Fruit fly (Drosophila melanogaster): ENCODE data around the gene gkt.

gkt gene

DNA sequence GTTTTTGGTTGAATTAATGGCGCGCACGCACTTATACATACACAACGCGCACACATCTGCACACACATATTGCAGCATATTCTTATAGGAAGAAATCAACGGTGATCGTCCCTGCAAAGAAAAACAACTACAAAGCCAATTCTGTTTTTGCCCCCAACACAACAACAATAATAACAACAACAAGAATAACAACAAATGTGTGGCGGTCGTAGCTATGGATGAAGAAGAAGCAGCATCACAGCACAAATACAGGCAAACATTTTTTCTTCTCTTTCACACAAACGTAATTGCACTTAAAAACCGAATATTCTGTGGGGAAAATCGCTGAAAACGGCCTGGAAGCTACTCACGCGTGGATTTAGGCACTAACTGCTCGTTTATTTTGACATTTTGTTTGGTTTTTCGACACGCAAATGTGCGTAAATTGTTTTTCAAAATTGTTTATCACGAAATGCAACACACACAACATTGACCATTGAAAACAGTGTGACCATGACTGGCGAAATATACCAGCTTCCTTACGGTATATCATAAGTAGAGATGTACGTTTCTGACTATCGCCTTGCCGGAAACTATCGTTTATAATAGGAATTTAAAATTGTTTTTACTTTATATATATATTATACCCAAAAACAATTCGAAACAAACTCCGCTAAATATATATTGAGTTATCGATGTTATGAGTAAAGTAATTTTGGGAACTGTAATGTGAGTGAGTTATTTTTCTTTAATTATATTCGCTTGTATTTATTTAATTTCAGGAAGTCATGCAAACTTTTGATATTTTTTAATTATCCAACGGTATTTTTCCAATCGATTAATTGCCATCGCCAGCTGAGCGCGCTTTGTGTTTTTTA lies at the start of gene gkt, which contains the start of gene Mad:
gkt (plus strand) TSS at position 807 of the 857 bp plus-strand sequence.
Mad (minus strand) TSS at position 500 of the 857 bp plus-strand sequence.
- TF ChIP-seq psq (optimal IDR thresholded peaks at IDR 0.05) = no peak
- TF ChIP-seq insv (optimal IDR thresholded peaks at IDR 0.05) = no peak
- no peak for TF ChIP-seq ttk (optimal IDR thresholded peaks at IDR 0.05)
- no peak for TF ChIP-seq Sin3A (optimal IDR thresholded peaks at IDR 0.05)
- no peak for TF ChIP-seq h (optimal IDR thresholded peaks at IDR 0.05)
- no peak for TF ChIP-seq Myc (optimal IDR thresholded peaks at IDR 0.05)

DNA sequence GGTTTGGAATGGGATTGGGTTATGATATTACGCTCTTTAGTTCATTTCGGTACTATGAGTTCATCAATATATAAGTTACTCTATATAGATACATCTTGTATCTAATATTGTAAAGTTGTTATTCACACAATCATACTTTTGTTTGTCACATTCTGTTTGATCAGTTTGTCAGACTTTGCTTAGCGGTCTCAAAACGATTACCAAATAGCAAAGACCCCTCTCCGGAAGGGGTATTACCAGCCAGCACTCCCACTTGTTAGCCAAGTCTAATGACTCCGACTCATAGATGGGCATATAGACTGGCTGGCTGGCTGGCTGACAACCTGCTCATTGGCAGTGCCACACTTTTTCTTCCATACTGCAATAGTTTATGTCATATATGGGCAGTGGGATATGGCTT lies 45.6 kb upstream of the gkt start:
- TF ChIP-seq ttk (optimal IDR thresholded peaks at IDR 0.05) (no peak), psq (optimal IDR thresholded peaks at IDR 0.05) (no peak), Sin3A (optimal IDR thresholded peaks at IDR 0.05) (no peak), h (optimal IDR thresholded peaks at IDR 0.05) (no peak), insv (optimal IDR thresholded peaks at IDR 0.05) (no peak), Myc (optimal IDR thresholded peaks at IDR 0.05) (no peak)

DNA sequence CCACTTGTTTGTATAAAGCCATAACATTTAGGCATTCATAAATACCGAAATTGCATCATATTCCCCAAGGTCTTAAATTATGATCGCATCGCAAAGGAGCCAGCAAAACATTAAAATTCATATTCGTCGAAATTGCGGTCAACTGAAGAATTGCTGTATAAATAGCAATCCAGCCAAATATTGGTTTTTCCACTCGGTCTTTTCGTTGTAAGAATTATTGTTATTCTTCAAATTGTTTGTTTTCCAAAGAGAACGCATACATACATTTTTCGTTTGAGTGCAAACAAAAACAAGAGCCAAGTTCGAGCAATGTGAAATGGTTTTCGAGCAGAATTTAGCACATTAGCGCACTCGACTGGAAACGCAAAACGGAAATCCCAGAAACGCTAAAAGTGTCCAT lies 44.9 kb upstream of the gkt start:
- no peak for TF ChIP-seq insv (optimal IDR thresholded peaks at IDR 0.05)
- no peak for TF ChIP-seq h (optimal IDR thresholded peaks at IDR 0.05)
- TF ChIP-seq Sin3A (optimal IDR thresholded peaks at IDR 0.05) = no peak
- TF ChIP-seq psq (optimal IDR thresholded peaks at IDR 0.05) = no peak
- no peak for TF ChIP-seq Myc (optimal IDR thresholded peaks at IDR 0.05)
- TF ChIP-seq ttk (optimal IDR thresholded peaks at IDR 0.05) = no peak

DNA sequence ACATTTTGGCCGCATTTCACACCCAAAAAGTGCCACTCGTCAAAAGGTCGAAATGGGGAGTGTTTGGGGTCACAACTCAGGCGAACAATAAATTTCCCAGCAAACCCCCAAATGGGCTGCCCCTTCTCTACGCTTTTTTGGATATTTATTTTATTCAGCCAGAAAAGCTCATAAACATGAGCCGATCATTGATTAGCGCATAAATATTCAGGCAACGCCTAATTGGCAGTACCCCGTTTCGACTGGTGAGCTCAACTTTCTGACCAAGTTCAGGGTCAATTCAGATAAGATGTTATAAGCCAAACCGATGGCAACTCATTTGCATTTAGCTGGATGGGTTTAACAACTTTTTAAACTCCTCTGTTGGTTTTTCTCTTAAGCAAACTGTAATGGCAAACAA lies 40.1 kb upstream of the gkt start:
- no peak for TF ChIP-seq insv (optimal IDR thresholded peaks at IDR 0.05)

DNA sequence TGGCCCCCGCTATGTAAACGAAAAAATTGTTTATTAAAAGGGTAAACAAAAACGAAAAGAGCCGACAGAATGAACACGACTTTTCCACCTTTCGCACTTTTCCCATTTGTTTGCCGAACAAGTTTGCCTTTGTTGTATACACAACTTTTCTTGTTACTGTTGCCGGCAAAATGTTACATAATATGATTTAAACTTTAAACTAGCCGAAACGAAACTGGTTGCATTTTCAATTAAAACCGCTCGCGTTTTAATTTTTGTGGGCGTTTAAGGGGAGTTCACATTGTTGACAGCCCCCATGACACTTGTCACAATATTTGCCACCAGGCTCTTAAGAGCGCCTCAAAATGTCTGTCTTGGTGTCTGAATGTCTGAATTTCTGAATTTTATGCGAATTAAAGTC lies 38.9 kb upstream of the gkt start:
- no peak for TF ChIP-seq Sin3A (optimal IDR thresholded peaks at IDR 0.05)
- TF ChIP-seq h (optimal IDR thresholded peaks at IDR 0.05) = no peak
- no peak for TF ChIP-seq ttk (optimal IDR thresholded peaks at IDR 0.05)
- no peak for TF ChIP-seq Myc (optimal IDR thresholded peaks at IDR 0.05)

DNA sequence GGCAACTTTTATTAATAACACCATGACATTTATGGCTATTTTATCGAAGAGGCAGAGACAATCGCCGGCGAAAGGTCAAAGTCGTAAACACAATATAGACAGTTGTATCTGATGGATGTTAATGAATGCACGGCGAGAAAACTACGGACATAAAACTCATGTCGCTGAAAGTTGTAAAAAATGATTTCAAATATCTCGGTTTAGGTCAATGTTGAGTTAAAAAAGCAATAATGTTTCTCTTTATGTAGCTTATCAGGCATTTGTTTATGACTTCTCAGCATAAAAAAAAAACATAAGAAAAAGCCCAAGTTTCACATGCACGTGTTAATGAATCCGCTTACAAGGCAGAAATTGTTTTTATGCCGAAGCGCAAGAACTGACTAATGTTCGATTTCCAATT lies 38.4 kb upstream of the gkt start:
- TF ChIP-seq h (optimal IDR thresholded peaks at IDR 0.05) = no peak
- TF ChIP-seq Myc (optimal IDR thresholded peaks at IDR 0.05) = no peak
- no peak for TF ChIP-seq ttk (optimal IDR thresholded peaks at IDR 0.05)
- TF ChIP-seq insv (optimal IDR thresholded peaks at IDR 0.05) = no peak
- no peak for TF ChIP-seq Sin3A (optimal IDR thresholded peaks at IDR 0.05)
- TF ChIP-seq psq (optimal IDR thresholded peaks at IDR 0.05) = no peak

DNA sequence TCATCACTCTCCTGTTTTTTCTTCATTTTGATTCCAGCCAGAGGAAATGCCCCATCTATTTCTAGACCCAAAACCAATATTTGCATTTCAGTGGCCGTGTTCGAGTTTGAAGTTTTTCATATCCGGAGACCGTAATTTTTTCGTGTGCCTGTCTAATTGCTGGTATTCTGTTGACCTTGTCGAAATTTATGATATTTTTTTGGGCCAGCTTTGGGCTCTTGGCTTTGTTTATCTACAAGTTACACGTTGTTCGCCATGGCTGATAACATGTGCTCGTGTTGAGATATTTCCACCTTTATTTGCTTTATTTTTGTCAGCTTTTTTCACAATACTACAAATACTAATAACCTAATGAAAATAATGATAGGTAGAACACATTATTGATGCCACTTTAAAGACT lies 38.0 kb upstream of the gkt start:
- TF ChIP-seq psq (optimal IDR thresholded peaks at IDR 0.05) = no peak
- no peak for TF ChIP-seq Myc (optimal IDR thresholded peaks at IDR 0.05)
- no peak for TF ChIP-seq Sin3A (optimal IDR thresholded peaks at IDR 0.05)
- TF ChIP-seq insv (optimal IDR thresholded peaks at IDR 0.05) = no peak
- TF ChIP-seq ttk (optimal IDR thresholded peaks at IDR 0.05) = no peak
- TF ChIP-seq h (optimal IDR thresholded peaks at IDR 0.05) = no peak

DNA sequence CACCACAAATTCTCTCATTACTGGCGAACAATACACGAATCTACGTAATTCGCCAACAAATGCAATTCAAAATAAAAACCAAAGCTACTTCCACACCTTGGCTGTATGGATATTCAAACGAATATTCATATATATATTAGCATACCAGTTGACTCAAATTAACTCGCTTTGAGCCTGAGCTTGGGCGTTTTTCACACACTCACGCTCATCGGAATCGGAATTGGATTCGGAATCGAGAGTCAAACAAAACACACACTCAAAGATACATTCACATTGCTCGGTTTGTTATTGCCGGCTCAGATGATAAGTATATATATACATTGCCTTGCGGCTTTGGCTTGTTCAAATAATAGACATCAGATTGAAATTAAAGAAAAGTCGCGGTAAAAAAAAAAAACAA lies 37.5 kb upstream of the gkt start:
- TF ChIP-seq Sin3A (optimal IDR thresholded peaks at IDR 0.05) (no peak), ttk (optimal IDR thresholded peaks at IDR 0.05) (no peak), Myc (optimal IDR thresholded peaks at IDR 0.05) (no peak), h (optimal IDR thresholded peaks at IDR 0.05) (no peak), insv (optimal IDR thresholded peaks at IDR 0.05) (no peak), psq (optimal IDR thresholded peaks at IDR 0.05) (no peak)

DNA sequence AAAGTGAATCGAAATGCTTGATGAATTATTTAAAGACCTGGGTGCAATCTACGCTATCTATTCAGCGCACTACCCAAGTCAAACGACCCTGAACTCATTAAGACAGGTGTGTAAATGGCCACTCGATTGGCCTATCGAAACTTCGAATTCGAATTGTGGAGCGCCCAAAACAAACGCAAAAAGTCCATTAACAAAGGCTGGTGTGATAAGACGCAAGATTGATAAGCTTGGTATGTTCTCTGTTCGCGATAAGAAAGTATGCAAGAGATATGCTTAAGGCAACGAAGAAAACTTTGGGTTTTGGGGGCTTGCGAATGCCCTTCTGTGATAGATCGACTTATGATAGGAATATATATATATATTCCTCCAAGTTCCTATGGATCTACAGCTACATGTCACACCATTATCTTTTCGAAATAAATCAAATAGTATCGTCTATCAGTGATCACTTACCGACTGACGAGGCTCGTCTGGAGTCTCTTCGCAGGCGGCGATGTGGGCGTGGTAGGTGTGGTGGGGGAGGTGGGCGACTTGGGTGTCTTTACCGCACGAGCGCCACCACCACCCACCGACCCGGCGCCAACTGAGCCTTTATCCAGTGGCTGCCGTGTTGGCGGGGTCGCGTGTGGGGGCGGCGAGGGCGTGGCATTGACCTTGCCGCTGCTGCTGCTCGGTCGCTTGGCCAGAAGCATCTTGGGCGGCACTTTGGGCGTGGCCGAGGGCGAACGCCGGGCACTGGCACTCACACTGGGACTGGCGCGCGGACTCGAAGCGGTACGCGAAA lies 36.0 kb upstream of the gkt start:
- TF ChIP-seq ttk (optimal IDR thresholded peaks at IDR 0.05) = no peak
- TF ChIP-seq h (optimal IDR thresholded peaks at IDR 0.05) = no peak
- no peak for TF ChIP-seq Myc (optimal IDR thresholded peaks at IDR 0.05)
- TF ChIP-seq Sin3A (optimal IDR thresholded peaks at IDR 0.05) = no peak
- no peak for TF ChIP-seq psq (optimal IDR thresholded peaks at IDR 0.05)
- TF ChIP-seq insv (optimal IDR thresholded peaks at IDR 0.05) = no peak

DNA sequence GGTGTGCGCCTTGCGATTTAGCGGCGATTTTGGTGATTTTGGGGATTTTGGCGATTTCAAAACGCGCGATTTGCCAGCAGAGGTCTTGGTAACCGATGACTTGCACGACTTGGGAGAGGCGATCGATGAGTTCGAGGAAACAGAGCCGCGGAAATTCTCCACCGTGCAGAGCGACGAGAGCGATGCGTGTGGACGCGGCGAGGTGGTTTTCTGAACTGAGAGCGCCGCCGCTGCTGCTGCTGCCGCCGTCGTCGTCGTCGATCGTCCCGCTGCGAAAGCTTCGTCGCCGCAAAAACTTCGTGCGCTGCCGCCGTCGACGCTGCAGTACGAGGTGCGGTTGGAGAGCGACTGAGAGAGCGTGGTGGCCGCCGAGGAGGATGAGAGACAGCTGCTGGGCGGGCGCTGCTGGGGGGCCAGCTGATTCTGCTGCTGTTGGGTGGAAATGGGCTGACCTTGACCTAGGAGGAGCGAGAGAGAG lies 35.2 kb upstream of the gkt start:
- no peak for TF ChIP-seq Myc (optimal IDR thresholded peaks at IDR 0.05)
- no peak for TF ChIP-seq ttk (optimal IDR thresholded peaks at IDR 0.05)
- no peak for TF ChIP-seq psq (optimal IDR thresholded peaks at IDR 0.05)
- no peak for TF ChIP-seq h (optimal IDR thresholded peaks at IDR 0.05)
- no peak for TF ChIP-seq Sin3A (optimal IDR thresholded peaks at IDR 0.05)
- TF ChIP-seq insv (optimal IDR thresholded peaks at IDR 0.05) = no peak

DNA sequence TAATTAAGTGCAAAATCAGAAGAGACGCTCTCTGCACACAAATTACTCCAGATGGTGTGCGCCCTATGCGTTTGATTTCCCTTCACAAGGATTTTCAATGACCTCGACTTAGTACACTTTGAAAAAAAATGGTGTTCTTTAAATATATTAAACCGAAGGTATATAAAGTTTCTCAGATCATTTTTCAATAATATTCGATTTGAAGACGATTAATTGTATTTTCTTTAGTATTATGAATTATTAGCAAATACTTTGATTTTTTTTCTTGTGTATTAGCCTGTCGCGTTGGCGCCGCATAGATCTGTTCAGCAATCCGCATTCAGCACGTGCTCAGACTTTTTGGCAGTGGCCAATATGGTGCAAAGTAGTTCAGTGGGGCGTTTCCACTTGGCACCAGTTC lies 31.9 kb upstream of the gkt start:
- TF ChIP-seq insv (optimal IDR thresholded peaks at IDR 0.05) (no peak), Myc (optimal IDR thresholded peaks at IDR 0.05) (no peak), psq (optimal IDR thresholded peaks at IDR 0.05) (no peak), h (optimal IDR thresholded peaks at IDR 0.05) (no peak), Sin3A (optimal IDR thresholded peaks at IDR 0.05) (no peak), ttk (optimal IDR thresholded peaks at IDR 0.05) (no peak)

DNA sequence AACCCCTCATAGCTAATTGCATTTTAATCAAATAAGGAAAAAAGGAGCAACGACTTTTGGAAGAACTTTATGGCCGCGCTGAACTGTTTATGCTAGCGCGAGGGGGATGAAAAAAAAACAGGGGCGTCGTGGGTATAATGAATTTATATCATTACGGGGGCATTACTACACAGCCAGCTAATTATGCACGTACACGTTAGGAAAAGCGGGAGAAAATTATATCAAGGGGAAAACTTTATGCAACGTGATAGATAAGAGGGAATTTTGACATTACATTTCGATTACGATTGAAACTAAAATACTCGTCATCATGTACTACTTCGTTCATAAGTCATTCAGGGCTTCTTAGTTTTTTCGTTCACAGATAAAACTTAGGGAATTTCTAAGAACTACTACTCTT lies 31.4 kb upstream of the gkt start, which contains the start of gene CG15403:
CG15403 (plus strand) TSS at position 301 of the 400 bp plus-strand sequence.
- no peak for TF ChIP-seq insv (optimal IDR thresholded peaks at IDR 0.05)
- TF ChIP-seq h (optimal IDR thresholded peaks at IDR 0.05) = no peak
- no peak for TF ChIP-seq psq (optimal IDR thresholded peaks at IDR 0.05)
- TF ChIP-seq Sin3A (optimal IDR thresholded peaks at IDR 0.05) = no peak
- no peak for TF ChIP-seq Myc (optimal IDR thresholded peaks at IDR 0.05)
- TF ChIP-seq ttk (optimal IDR thresholded peaks at IDR 0.05) = no peak

All from Kc167 (cell line).